Worm (Caenorhabditis elegans): Measurements from ENCODE around the gene shc-3.

Gene shc-3

ce11 chrX:13746231-13746630, 28.9 kb downstream of the shc-3 start:
- no peak for TF ChIP-seq unc-42 (tag; optimal IDR thresholded peaks at IDR 0.05)
- TF ChIP-seq eyg-1 (tag; optimal IDR thresholded peaks at IDR 0.05), result no peak
- TF ChIP-seq ceh-45 (GFP tag; IDR thresholded peaks at IDR 0.05), result no peak
- no peak for TF ChIP-seq nhr-11 (tag; optimal IDR thresholded peaks at IDR 0.05)
- TF ChIP-seq mec-3 (tag; optimal IDR thresholded peaks at IDR 0.05; ENCODE audit: borderline replicate concordance), result no peak
- no peak for TF ChIP-seq unc-55 (GFP tag; optimal IDR thresholded peaks at IDR 0.05)
- TF ChIP-seq zip-5 (tag; optimal IDR thresholded peaks at IDR 0.05), result no peak
- TF ChIP-seq ceh-48 (tag; optimal IDR thresholded peaks at IDR 0.05), result no peak
- TF ChIP-seq C08G9.2 (tag; optimal IDR thresholded peaks at IDR 0.05), result no peak
- TF ChIP-seq sox-2 (GFP tag; IDR thresholded peaks at IDR 0.05), result no peak
- TF ChIP-seq ceh-30 (tag; optimal IDR thresholded peaks at IDR 0.05), result no peak
- TF ChIP-seq gmeb-2 (tag; optimal IDR thresholded peaks at IDR 0.05), result no peak
- TF ChIP-seq F13H6.1 (tag; optimal IDR thresholded peaks at IDR 0.05), result no peak
- no peak for TF ChIP-seq hlh-13 (GFP tag; optimal IDR thresholded peaks at IDR 0.05)
- no peak for TF ChIP-seq pax-1 (tag; optimal IDR thresholded peaks at IDR 0.05)
- TF ChIP-seq ceh-2 (tag; optimal IDR thresholded peaks at IDR 0.05), result no peak
- TF ChIP-seq Y22D7AL.16 (tag; optimal IDR thresholded peaks at IDR 0.05), result no peak
- TF ChIP-seq K02D7.2 (tag; optimal IDR thresholded peaks at IDR 0.05), result no peak
- no peak for TF ChIP-seq rnt-1 (tag; optimal IDR thresholded peaks at IDR 0.05)
- TF ChIP-seq madf-2 (tag; optimal IDR thresholded peaks at IDR 0.05), result no peak

- TF ChIP-seq tbx-2 (tag; optimal IDR thresholded peaks at IDR 0.05) (peak; percentile 31), hlh-13 (GFP tag; optimal IDR thresholded peaks at IDR 0.05) (no peak), npax-4 (tag; optimal IDR thresholded peaks at IDR 0.05) (no peak), elt-2 (tag; optimal IDR thresholded peaks at IDR 0.05) (no peak)
Observed at ce11 chrX:13746661-13747365, 29.5 kb downstream of the shc-3 start, which contains the start of gene nhr-71. nhr-71 (plus strand) TSS chrX:13747315.

DNA sequence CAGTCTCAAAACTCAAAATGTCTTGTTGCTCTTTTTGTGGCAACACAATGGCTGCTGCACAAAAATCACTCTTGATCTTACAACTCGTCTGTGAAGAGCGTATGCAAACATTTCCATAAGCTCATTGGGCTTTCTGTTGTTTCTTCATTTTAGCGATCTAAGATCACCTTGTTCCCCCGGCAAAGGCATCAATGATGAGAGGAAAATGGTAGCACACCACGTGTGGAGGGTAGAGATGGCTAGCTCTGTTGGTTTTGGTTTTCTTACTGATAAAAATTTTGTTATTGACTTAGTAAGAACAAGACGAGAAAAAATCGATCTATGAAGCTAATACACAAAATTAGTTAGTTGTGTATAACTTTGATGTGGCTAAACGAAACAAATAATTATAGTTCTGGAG, 30.7 kb downstream of the shc-3 start:
- TF ChIP-seq pag-3 (tag; optimal IDR thresholded peaks at IDR 0.05; ENCODE audit: borderline replicate concordance) (no peak), pha-4 (tag; optimal IDR thresholded peaks at IDR 0.05) (no peak), ceh-30 (tag; optimal IDR thresholded peaks at IDR 0.05) (no peak), nhr-11 (tag; optimal IDR thresholded peaks at IDR 0.05) (no peak), sdc-2 (tag; optimal IDR thresholded peaks at IDR 0.05) (no peak), ceh-24 (tag; optimal IDR thresholded peaks at IDR 0.05) (no peak)

DNA sequence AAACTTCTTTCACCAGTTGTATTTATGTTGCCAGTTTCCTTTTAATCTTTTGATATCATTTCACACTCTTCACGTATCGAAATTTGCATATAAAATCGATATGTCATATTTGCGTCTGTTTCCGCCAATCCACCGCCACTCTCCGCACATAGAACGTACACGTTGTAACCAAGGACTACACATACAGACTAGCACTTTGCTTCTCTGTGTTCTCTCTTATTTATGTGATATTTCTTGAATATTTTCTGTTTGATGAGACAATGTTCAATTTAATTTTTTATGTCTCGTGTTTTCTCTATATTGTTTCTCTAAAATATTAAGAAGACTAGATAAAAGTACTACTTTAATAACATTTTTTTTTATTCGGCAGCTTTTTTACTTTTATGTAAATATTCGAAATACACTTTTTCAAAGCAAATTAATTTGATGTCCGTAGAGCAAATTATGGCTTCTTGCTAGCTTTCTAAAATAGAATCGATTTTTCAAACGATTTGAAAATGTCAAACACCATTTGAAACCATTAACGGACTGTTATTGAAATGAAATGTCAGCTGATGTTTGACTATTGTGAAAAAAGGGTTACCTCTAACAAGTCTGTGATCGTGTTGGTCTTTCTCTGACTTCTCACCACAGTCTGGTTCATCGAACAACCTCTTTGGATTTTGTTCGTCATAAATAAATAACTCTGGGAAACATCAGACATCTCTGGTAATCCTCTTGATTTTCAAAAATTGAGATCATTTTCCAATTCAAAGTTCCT, 35.7 kb downstream of the shc-3 start:
- TF ChIP-seq fkh-6 (tag; optimal IDR thresholded peaks at IDR 0.05), result no peak
- peak; percentile 2 for TF ChIP-seq nfya-1 (tag; optimal IDR thresholded peaks at IDR 0.05)

- TF ChIP-seq dmd-4 (tag; optimal IDR thresholded peaks at IDR 0.05; ENCODE audit: borderline replicate concordance) (no peak), syd-9 (tag; optimal IDR thresholded peaks at IDR 0.05) (peak; percentile 3), elt-4 (tag; optimal IDR thresholded peaks at IDR 0.05) (no peak), T23F11.4 (GFP tag; optimal IDR thresholded peaks at IDR 0.05) (no peak), odd-2 (tag; optimal IDR thresholded peaks at IDR 0.05) (no peak), lim-6 (tag; optimal IDR thresholded peaks at IDR 0.05) (no peak), gmeb-2 (tag; optimal IDR thresholded peaks at IDR 0.05) (no peak), elt-2 (tag; optimal IDR thresholded peaks at IDR 0.05) (no peak), hlh-30 (tag; optimal IDR thresholded peaks at IDR 0.05; ENCODE audit: insufficient read depth) (peak; percentile 17), madf-2 (tag; optimal IDR thresholded peaks at IDR 0.05) (no peak), eyg-1 (tag; optimal IDR thresholded peaks at IDR 0.05) (no peak), ceh-34 (tag; optimal IDR thresholded peaks at IDR 0.05) (no peak), hlh-6 (tag; optimal IDR thresholded peaks at IDR 0.05) (no peak), tbx-7 (tag; optimal IDR thresholded peaks at IDR 0.05) (no peak), ets-4 (tag; optimal IDR thresholded peaks at IDR 0.05) (no peak), npax-4 (tag; optimal IDR thresholded peaks at IDR 0.05) (no peak), K09A11.1 (tag; optimal IDR thresholded peaks at IDR 0.05; ENCODE audit: insufficient read depth) (no peak), ceh-30 (tag; optimal IDR thresholded peaks at IDR 0.05) (no peak), unc-42 (tag; optimal IDR thresholded peaks at IDR 0.05) (peak; percentile 42), ceh-18 (tag; optimal IDR thresholded peaks at IDR 0.05) (peak; percentile 46), Y22D7AL.16 (tag; optimal IDR thresholded peaks at IDR 0.05) (no peak), sox-4 (tag; optimal IDR thresholded peaks at IDR 0.05) (no peak)
Observed at ce11 chrX:13754498-13754897, 37.2 kb downstream of the shc-3 start.
